Worm (Caenorhabditis elegans): Measurements from ENCODE around the gene hpx-2.
A peak's percentile ranks its signal among the peaks of the same experiment; 100 is the strongest.

hpx-2 gene

DNA sequence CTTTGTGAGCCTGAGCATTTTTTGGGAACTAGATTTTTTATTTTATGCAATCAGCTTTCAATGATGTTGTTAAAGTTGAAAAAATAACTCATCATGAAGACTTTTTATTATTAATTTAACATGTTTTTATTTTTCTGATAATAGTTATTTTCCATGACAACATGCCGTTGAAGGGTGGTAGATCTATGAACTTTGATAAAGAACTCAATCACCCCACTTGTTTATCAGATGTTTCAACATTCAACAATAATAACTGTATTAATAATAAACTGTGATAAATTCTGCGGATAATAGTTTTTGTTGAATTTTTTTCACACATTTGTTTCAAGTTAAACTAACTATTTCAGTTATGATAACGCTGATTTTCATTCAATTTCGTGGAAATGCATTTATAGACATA, 41.2 kb downstream of the hpx-2 start:
- TF ChIP-seq nhr-11 (tag; optimal IDR thresholded peaks at IDR 0.05) (no peak), pqm-1 (tag; optimal IDR thresholded peaks at IDR 0.05) (peak; percentile 80), R02D3.7 (tag; optimal IDR thresholded peaks at IDR 0.05) (no peak), elt-2 (tag; optimal IDR thresholded peaks at IDR 0.05) (peak; percentile 47)

DNA sequence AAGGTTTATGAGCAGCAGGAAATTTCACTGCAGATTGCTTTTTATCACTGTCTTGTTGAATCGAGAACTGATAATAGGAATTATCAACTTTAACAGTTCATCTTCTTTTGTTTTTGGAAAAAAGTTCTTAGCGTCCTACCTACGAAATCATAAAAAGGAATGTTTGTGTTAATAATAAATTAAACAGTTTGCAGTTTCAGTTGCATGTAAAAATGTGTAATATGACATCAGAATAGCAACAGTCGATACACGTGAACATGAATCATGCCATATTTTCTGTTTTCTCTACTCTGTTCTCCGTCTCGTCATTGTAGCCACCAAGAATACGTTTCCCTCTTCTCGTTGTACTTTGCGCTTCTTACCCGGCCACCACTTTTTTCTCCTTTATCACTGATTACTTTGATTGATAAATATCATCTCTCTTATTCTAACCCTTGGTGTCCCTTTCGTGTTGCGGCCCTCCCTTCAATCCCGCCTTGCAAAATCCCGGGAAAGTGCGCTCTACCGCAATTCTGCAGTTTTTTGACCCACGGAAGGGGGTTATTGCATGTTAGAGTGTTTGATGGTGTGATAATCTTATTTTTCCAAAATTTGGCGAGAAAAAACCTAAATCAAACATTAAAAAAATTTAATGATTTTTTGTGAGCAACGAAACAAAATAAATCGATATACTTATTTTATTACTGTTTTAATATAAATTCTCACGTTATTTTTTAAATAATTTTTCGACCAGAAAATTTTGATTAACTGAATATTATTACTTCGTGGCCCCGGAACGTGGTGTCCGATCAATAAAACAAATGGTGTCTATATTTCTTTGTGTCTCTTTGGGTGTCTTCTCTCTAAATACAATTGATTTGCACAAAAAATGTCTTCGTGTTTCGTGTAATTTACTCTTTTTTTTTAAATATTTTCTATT, 42.4 kb downstream of the hpx-2 start, which contains the start of gene sptl-3:
sptl-3 (plus strand) TSS at position 869 of the 919 bp plus-strand sequence.
- no peak for TF ChIP-seq tbx-2 (tag; optimal IDR thresholded peaks at IDR 0.05)
- TF ChIP-seq aly-2 (tag; optimal IDR thresholded peaks at IDR 0.05), result no peak
- no peak for TF ChIP-seq ceh-16 (tag; optimal IDR thresholded peaks at IDR 0.05)
- no peak for TF ChIP-seq nhr-77 (tag; optimal IDR thresholded peaks at IDR 0.05)
- no peak for TF ChIP-seq nhr-237 (tag; optimal IDR thresholded peaks at IDR 0.05)
- TF ChIP-seq fkh-10 (GFP tag; optimal IDR thresholded peaks at IDR 0.05), result no peak
- peak; percentile 3 for TF ChIP-seq hmg-11 (tag; optimal IDR thresholded peaks at IDR 0.05)
- TF ChIP-seq elt-1 (tag; optimal IDR thresholded peaks at IDR 0.05), result no peak
- peak; percentile 53 for TF ChIP-seq nhr-23 (tag; optimal IDR thresholded peaks at IDR 0.05)
- no peak for TF ChIP-seq nhr-76 (tag; optimal IDR thresholded peaks at IDR 0.05)
- TF ChIP-seq ZK546.5 (tag; optimal IDR thresholded peaks at IDR 0.05), result no peak
- TF ChIP-seq nhr-43 (tag; optimal IDR thresholded peaks at IDR 0.05; ENCODE audit: poor library complexity, severe bottlenecking), result peak; percentile 71
- TF ChIP-seq fos-1 (tag; optimal IDR thresholded peaks at IDR 0.05), result no peak
- no peak for TF ChIP-seq mml-1 (tag; optimal IDR thresholded peaks at IDR 0.05)
- no peak for TF ChIP-seq nhr-67 (tag; optimal IDR thresholded peaks at IDR 0.05)
- TF ChIP-seq lin-39 (tag; optimal IDR thresholded peaks at IDR 0.05), result no peak
- TF ChIP-seq nhr-11 (tag; optimal IDR thresholded peaks at IDR 0.05), result no peak
- no peak for TF ChIP-seq daf-12 (tag; optimal IDR thresholded peaks at IDR 0.05)
- TF ChIP-seq zag-1 (tag; optimal IDR thresholded peaks at IDR 0.05), result no peak
- no peak for TF ChIP-seq fkh-2 (tag; optimal IDR thresholded peaks at IDR 0.05)
- TF ChIP-seq lin-15B (tag; optimal IDR thresholded peaks at IDR 0.05), result peak; percentile 54
- TF ChIP-seq nfya-1 (tag; optimal IDR thresholded peaks at IDR 0.05; ENCODE audit: insufficient read depth), result peak; percentile 18
- TF ChIP-seq pha-4 (tag; optimal IDR thresholded peaks at IDR 0.05), result no peak
- no peak for TF ChIP-seq R02D3.7 (tag; optimal IDR thresholded peaks at IDR 0.05)
- TF ChIP-seq ama-1 (optimal IDR thresholded peaks at IDR 0.05), result no peak
- no peak for TF ChIP-seq ztf-11 (tag; optimal IDR thresholded peaks at IDR 0.05)
- no peak for TF ChIP-seq sea-2 (GFP tag; optimal IDR thresholded peaks at IDR 0.05)
- peak; percentile 0 to 46 (median 14) for TF ChIP-seq elt-3 (tag; optimal IDR thresholded peaks at IDR 0.05)
- peak; percentile 18 for TF ChIP-seq pqm-1 (tag; optimal IDR thresholded peaks at IDR 0.05)
- TF ChIP-seq mdl-1 (tag; optimal IDR thresholded peaks at IDR 0.05), result no peak
- peak; percentile 48 for TF ChIP-seq nhr-25 (tag; optimal IDR thresholded peaks at IDR 0.05)
- TF ChIP-seq unc-62 (GFP tag; optimal IDR thresholded peaks at IDR 0.05), result no peak
- no peak for TF ChIP-seq ceh-82 (tag; optimal IDR thresholded peaks at IDR 0.05)
- no peak for TF ChIP-seq egl-5 (tag; optimal IDR thresholded peaks at IDR 0.05)
- TF ChIP-seq ztf-4 (tag; optimal IDR thresholded peaks at IDR 0.05), result no peak
- peak; percentile 56 for TF ChIP-seq jun-1 (tag; optimal IDR thresholded peaks at IDR 0.05)
- TF ChIP-seq egl-27 (tag; optimal IDR thresholded peaks at IDR 0.05), result no peak
- TF ChIP-seq unc-39 (tag; optimal IDR thresholded peaks at IDR 0.05), result no peak
- TF ChIP-seq skn-1 (tag; optimal IDR thresholded peaks at IDR 0.05), result no peak
- no peak for TF ChIP-seq lsy-12 (tag; optimal IDR thresholded peaks at IDR 0.05)
- TF ChIP-seq elt-2 (tag; optimal IDR thresholded peaks at IDR 0.05), result peak; percentile 92
- TF ChIP-seq ceh-28 (tag; optimal IDR thresholded peaks at IDR 0.05), result no peak
- no peak for TF ChIP-seq snpc-4 (tag; optimal IDR thresholded peaks at IDR 0.05)
- TF ChIP-seq nhr-12 (tag; optimal IDR thresholded peaks at IDR 0.05), result no peak
- no peak for TF ChIP-seq ceh-9 (tag; optimal IDR thresholded peaks at IDR 0.05)
- TF ChIP-seq nhr-28 (tag; optimal IDR thresholded peaks at IDR 0.05), result no peak
- TF ChIP-seq eor-1 (tag; optimal IDR thresholded peaks at IDR 0.05), result no peak

Measured in whole organism, L3 larva.